Worm (Caenorhabditis elegans): ENCODE data around the gene T08G5.2.

Gene T08G5.2

DNA sequence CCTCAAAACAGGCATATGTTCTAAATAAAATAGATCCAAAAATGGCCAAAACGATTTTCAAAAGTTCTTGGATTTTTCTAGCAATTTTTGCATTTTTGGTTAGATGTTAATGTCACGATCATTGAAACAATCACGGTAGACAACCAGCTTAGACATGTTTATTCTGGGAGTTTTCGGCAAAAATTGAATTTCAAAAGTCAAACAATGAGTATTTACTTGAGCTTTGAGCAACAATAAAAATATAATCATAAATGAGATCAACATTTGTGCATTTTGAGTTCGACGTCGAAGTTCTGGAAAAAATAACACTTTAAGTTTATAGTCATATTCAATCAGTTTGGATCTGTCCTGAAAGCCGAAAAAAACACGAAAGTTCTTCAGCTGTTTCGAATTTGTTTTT, at the start of gene T08G5.2:
T08G5.2 (minus strand) TSS at position 101 of the 400 bp plus-strand sequence.
- TF ChIP-seq ztf-4 (tag; optimal IDR thresholded peaks at IDR 0.05): no peak
- TF ChIP-seq gmeb-1 (tag; optimal IDR thresholded peaks at IDR 0.05): no peak
- TF ChIP-seq ceh-16 (tag; optimal IDR thresholded peaks at IDR 0.05): no peak
- no peak for TF ChIP-seq blmp-1 (tag; optimal IDR thresholded peaks at IDR 0.05; ENCODE audit: insufficient read depth)
- no peak for TF ChIP-seq nhr-11 (tag; optimal IDR thresholded peaks at IDR 0.05)
- TF ChIP-seq nhr-6 (tag; optimal IDR thresholded peaks at IDR 0.05): no peak
- TF ChIP-seq nhr-12 (tag; optimal IDR thresholded peaks at IDR 0.05): no peak
- TF ChIP-seq elt-1 (tag; optimal IDR thresholded peaks at IDR 0.05): no peak
- TF ChIP-seq Y55F3AM.14 (GFP tag; optimal IDR thresholded peaks at IDR 0.05): no peak
- no peak for TF ChIP-seq mab-5 (tag; optimal IDR thresholded peaks at IDR 0.05)
- TF ChIP-seq mdl-1 (tag; optimal IDR thresholded peaks at IDR 0.05): no peak
- TF ChIP-seq crh-2 (tag; optimal IDR thresholded peaks at IDR 0.05): no peak

DNA sequence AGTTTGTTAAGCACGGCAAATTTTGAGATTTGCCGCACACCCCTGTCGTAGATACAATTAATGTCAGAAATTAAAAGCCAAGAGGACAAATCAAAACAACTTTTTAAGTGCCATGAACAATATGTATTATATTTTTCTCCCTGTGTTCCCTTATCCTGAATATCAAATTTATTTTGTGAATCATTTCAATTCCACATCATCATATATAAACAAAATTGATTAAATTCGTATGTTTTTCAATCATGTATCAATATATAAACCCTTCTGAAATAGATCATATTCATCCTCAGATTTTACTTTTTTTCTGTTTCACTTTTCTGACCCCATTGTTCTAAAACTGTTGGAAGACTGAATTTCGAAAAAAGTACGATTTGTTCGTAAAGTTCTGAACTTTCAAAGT, 48.1 kb upstream of the T08G5.2 start, which contains the start of gene D1086.11:
D1086.11 (plus strand) TSS at position 301 of the 400 bp plus-strand sequence.
- TF ChIP-seq nhr-237 (tag; optimal IDR thresholded peaks at IDR 0.05): no peak
- TF ChIP-seq lin-13 (GFP tag; optimal IDR thresholded peaks at IDR 0.05): no peak
- TF ChIP-seq nhr-23 (tag; optimal IDR thresholded peaks at IDR 0.05): no peak
- no peak for TF ChIP-seq unc-39 (tag; optimal IDR thresholded peaks at IDR 0.05)

DNA sequence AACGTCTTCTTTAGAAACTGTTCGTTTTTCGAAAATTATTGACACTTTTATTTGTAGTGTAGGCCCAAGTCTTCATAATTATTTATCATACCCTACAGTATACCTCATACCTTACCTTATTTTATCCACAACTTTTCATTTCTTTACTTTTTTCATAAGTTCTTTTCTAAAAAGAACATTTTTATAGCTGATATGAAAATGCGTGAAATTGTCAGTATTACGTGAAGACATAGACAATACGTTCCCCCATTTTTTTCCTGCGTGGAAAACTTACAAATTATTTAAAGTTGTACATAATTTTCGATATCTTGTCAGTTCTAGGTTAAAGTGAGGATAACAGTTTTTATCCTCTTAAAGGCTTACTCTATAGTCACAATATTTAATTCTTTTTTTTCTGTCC, 43.8 kb upstream of the T08G5.2 start:
- TF ChIP-seq F13H6.1 (tag; optimal IDR thresholded peaks at IDR 0.05) (no peak), unc-62 (GFP tag; optimal IDR thresholded peaks at IDR 0.05) (no peak), nhr-10 (tag; optimal IDR thresholded peaks at IDR 0.05) (no peak), ama-1 (optimal IDR thresholded peaks at IDR 0.05) (no peak), nhr-12 (tag; optimal IDR thresholded peaks at IDR 0.05) (no peak), nhr-11 (tag; optimal IDR thresholded peaks at IDR 0.05) (no peak), unc-39 (tag; optimal IDR thresholded peaks at IDR 0.05) (no peak), Y55F3AM.14 (GFP tag; optimal IDR thresholded peaks at IDR 0.05) (no peak), nhr-23 (tag; optimal IDR thresholded peaks at IDR 0.05) (no peak), sma-9 (GFP tag; optimal IDR thresholded peaks at IDR 0.05) (no peak), sma-9 (tag; optimal IDR thresholded peaks at IDR 0.05) (no peak), zag-1 (tag; optimal IDR thresholded peaks at IDR 0.05) (no peak), lin-11 (tag; optimal IDR thresholded peaks at IDR 0.05) (no peak), mdl-1 (tag; optimal IDR thresholded peaks at IDR 0.05) (no peak), sem-4 (tag; optimal IDR thresholded peaks at IDR 0.05) (no peak), ZK546.5 (tag; optimal IDR thresholded peaks at IDR 0.05) (no peak), blmp-1 (tag; optimal IDR thresholded peaks at IDR 0.05; ENCODE audit: insufficient read depth) (no peak), peb-1 (tag; optimal IDR thresholded peaks at IDR 0.05) (no peak), alr-1 (tag; optimal IDR thresholded peaks at IDR 0.05) (no peak), skn-1 (tag; optimal IDR thresholded peaks at IDR 0.05) (no peak), dmd-4 (tag; optimal IDR thresholded peaks at IDR 0.05) (no peak)

- TF ChIP-seq elt-3 (tag; optimal IDR thresholded peaks at IDR 0.05) (no peak), mbf-1 (tag; optimal IDR thresholded peaks at IDR 0.05) (no peak), peb-1 (tag; optimal IDR thresholded peaks at IDR 0.05) (no peak), snpc-4 (tag; optimal IDR thresholded peaks at IDR 0.05) (no peak), lin-11 (tag; optimal IDR thresholded peaks at IDR 0.05) (no peak), sem-4 (tag; optimal IDR thresholded peaks at IDR 0.05) (no peak), nhr-21 (tag; optimal IDR thresholded peaks at IDR 0.05) (no peak), unc-39 (tag; optimal IDR thresholded peaks at IDR 0.05) (no peak), nhr-12 (tag; optimal IDR thresholded peaks at IDR 0.05) (no peak), nhr-10 (tag; optimal IDR thresholded peaks at IDR 0.05) (no peak), lin-13 (GFP tag; optimal IDR thresholded peaks at IDR 0.05) (no peak), ztf-11 (tag; optimal IDR thresholded peaks at IDR 0.05) (no peak)
Measured at ce11 chrV:14067816-14068296, 41.8 kb upstream of the T08G5.2 start, which contains the start of gene D1086.17. TSS of gene D1086.17 (plus strand) at chrV:14067866.

ce11 chrV:14064422-14064821, 38.3 kb upstream of the T08G5.2 start, which contains the start of gene D1086.21:
TSS of gene D1086.21 (plus strand) at chrV:14064722.
- TF ChIP-seq nhr-129 (tag; optimal IDR thresholded peaks at IDR 0.05) (no peak), lin-13 (GFP tag; optimal IDR thresholded peaks at IDR 0.05) (no peak), fos-1 (tag; optimal IDR thresholded peaks at IDR 0.05) (no peak), ama-1 (optimal IDR thresholded peaks at IDR 0.05) (no peak), gmeb-1 (tag; optimal IDR thresholded peaks at IDR 0.05) (no peak), Y55F3AM.14 (GFP tag; optimal IDR thresholded peaks at IDR 0.05) (no peak), elt-1 (tag; optimal IDR thresholded peaks at IDR 0.05) (no peak), dmd-4 (tag; optimal IDR thresholded peaks at IDR 0.05) (no peak), nhr-77 (tag; optimal IDR thresholded peaks at IDR 0.05) (no peak), ceh-16 (tag; optimal IDR thresholded peaks at IDR 0.05) (no peak), C34F6.9 (tag; optimal IDR thresholded peaks at IDR 0.05) (no peak), ztf-1 (GFP tag; conservative IDR thresholded peaks at IDR 0.05) (no peak), blmp-1 (tag; optimal IDR thresholded peaks at IDR 0.05; ENCODE audit: insufficient read depth) (no peak), nhr-6 (tag; optimal IDR thresholded peaks at IDR 0.05) (no peak), sem-4 (tag; optimal IDR thresholded peaks at IDR 0.05) (no peak)
